Fruit fly (Drosophila melanogaster) whole organism, embryonic: ENCODE measurements around the gene ps.

Source experiments
- Asciz ChIP-seq: fragments of 200-800 bp; sonication (Bioruptor generic); optimal IDR thresholded peaks from 2 replicates; lab custom pipeline; 2017; ENCODE audit warnings: missing biosample characterization, mild to moderate bottlenecking, missing genetic modification characterization, missing genetic modification reagents
- Awh ChIP-seq: fragments of 200-800 bp; sonication (Bioruptor generic); IDR thresholded peaks from 2 replicates; pipeline ENCODE4, ENCODE4 v1.3.6; 2022; ENCODE audit warnings: missing biosample characterization, missing genetic modification characterization
- B-H1 ChIP-seq: fragments of 200-800 bp; sonication (Bioruptor generic); IDR thresholded peaks from 3 replicates; pipeline ENCODE4 v1.3.6; 2022; ENCODE audit warnings: missing biosample characterization, missing genetic modification characterization
- B-H2 ChIP-seq: fragments of 200-800 bp; sonication (Bioruptor generic); optimal IDR thresholded peaks from 2 replicates; lab custom pipeline; 2018; ENCODE audit warnings: missing biosample characterization, mild to moderate bottlenecking, missing genetic modification characterization
- C15 ChIP-seq: fragments of 200-800 bp; sonication (Bioruptor generic); IDR thresholded peaks from 3 replicates; pipeline ENCODE4 v1.3.6; 2022; ENCODE audit warnings: missing biosample characterization, missing genetic modification characterization
- CG10366 ChIP-seq: fragments of 200-800 bp; sonication (Bioruptor generic); IDR thresholded peaks from 2 replicates; pipeline ENCODE4 v1.3.6; 2022; ENCODE audit warnings: missing biosample characterization, missing genetic modification characterization
- CG11093 ChIP-seq: fragments of 200-800 bp; sonication (Bioruptor generic); IDR thresholded peaks from 3 replicates; pipeline ENCODE4 v1.3.6; 2022; ENCODE audit warnings: missing biosample characterization, missing genetic modification characterization
- CG11504 ChIP-seq: fragments of 200-800 bp; sonication (Bioruptor generic); optimal IDR thresholded peaks from 3 replicates; lab custom pipeline; 2019; ENCODE audit warnings: missing biosample characterization, mild to moderate bottlenecking, missing genetic modification characterization, moderate library complexity
- CG11723 ChIP-seq: fragments of 200-800 bp; sonication (Bioruptor generic); optimal IDR thresholded peaks from 2 replicates; lab custom pipeline; 2017; ENCODE audit warnings: missing biosample characterization, mild to moderate bottlenecking, missing genetic modification characterization
- CG12071 ChIP-seq: fragments of 200-800 bp; sonication (Bioruptor generic); optimal IDR thresholded peaks from 3 replicates; lab custom pipeline; 2018; ENCODE audit warnings: missing biosample characterization, mild to moderate bottlenecking, missing genetic modification characterization
- CG12219 ChIP-seq: fragments of 200-800 bp; sonication (Bioruptor generic); optimal IDR thresholded peaks from 3 replicates; lab custom pipeline; 2018; ENCODE audit warnings: missing biosample characterization, mild to moderate bottlenecking, missing genetic modification characterization
- CG1233 ChIP-seq: fragments of 200-800 bp; sonication (Bioruptor generic); optimal IDR thresholded peaks from 4 replicates; lab custom pipeline; 2018; ENCODE audit warnings: missing biosample characterization, mild to moderate bottlenecking, missing genetic modification characterization
- CG13424 ChIP-seq: fragments of 200-800 bp; sonication (Bioruptor generic); optimal IDR thresholded peaks from 2 replicates; lab custom pipeline; 2019; ENCODE audit warnings: missing biosample characterization, mild to moderate bottlenecking, missing genetic modification characterization, moderate library complexity
- CG13894 ChIP-seq: fragments of 200-800 bp; sonication (Bioruptor generic); optimal IDR thresholded peaks from 3 replicates; lab custom pipeline; 2018; ENCODE audit warnings: missing biosample characterization, mild to moderate bottlenecking, missing genetic modification characterization, moderate library complexity
- CG14014 ChIP-seq: fragments of 200-800 bp; sonication (Bioruptor generic); IDR thresholded peaks from 2 replicates; pipeline ENCODE4 v1.3.6; 2022; ENCODE audit warnings: missing biosample characterization, missing genetic modification characterization
- CG14441 ChIP-seq: fragments of 200-800 bp; sonication (Bioruptor generic); IDR thresholded peaks from 2 replicates; pipeline ENCODE4 v1.3.6; 2022; ENCODE audit warnings: missing biosample characterization, missing genetic modification characterization
- CG1647 ChIP-seq: fragments of 200-800 bp; sonication (Bioruptor generic); optimal IDR thresholded peaks from 3 replicates; lab custom pipeline; 2016; ENCODE audit warnings: missing biosample characterization, missing genetic modification characterization
- CG17829 ChIP-seq: fragments of 200-800 bp; optimal IDR thresholded peaks from 2 replicates; lab custom pipeline; 2019; ENCODE audit warnings: missing biosample characterization, mild to moderate bottlenecking, missing genetic modification characterization, moderate library complexity
- CG18599 ChIP-seq: fragments of 200-800 bp; sonication (Bioruptor generic); optimal IDR thresholded peaks from 3 replicates; lab custom pipeline; 2017; ENCODE audit warnings: missing biosample characterization, missing genetic modification characterization, mild to moderate bottlenecking, moderate library complexity, missing genetic modification reagents
- CG18764 ChIP-seq: fragments of 200-800 bp; sonication (Bioruptor generic); optimal IDR thresholded peaks from 3 replicates; lab custom pipeline; 2016; ENCODE audit warnings: missing biosample characterization, missing genetic modification characterization
- CG32767 ChIP-seq: fragments of 200-800 bp; sonication (Bioruptor generic); IDR thresholded peaks from 2 replicates; pipeline ENCODE4 v1.3.6; 2022; ENCODE audit warnings: missing biosample characterization, missing genetic modification characterization
- CG34376 ChIP-seq: fragments of 200-800 bp; sonication (Bioruptor generic); optimal IDR thresholded peaks from 2 replicates; lab custom pipeline; 2018; ENCODE audit warnings: missing biosample characterization, mild to moderate bottlenecking, missing genetic modification characterization
- CG4854 ChIP-seq: fragments of 200-800 bp; sonication (Bioruptor generic); optimal IDR thresholded peaks from 2 replicates; lab custom pipeline; 2016; ENCODE audit warnings: missing biosample characterization, missing genetic modification characterization, inconsistent platforms
- CG6272 ChIP-seq: fragments of 200-800 bp; sonication (Bioruptor generic); IDR thresholded peaks from 2 replicates; pipeline ENCODE4 v1.3.6; 2022; ENCODE audit warnings: missing biosample characterization, missing genetic modification characterization
- CG6813 ChIP-seq: fragments of 200-800 bp; sonication (Bioruptor generic); optimal IDR thresholded peaks from 2 replicates; lab custom pipeline; 2017; ENCODE audit warnings: missing biosample characterization, missing genetic modification characterization, mild to moderate bottlenecking, moderate library complexity, missing genetic modification reagents
- CG9727 ChIP-seq: fragments of 200-800 bp; sonication (Bioruptor generic); optimal IDR thresholded peaks from 3 replicates; lab custom pipeline; 2017; ENCODE audit warnings: missing biosample characterization, mild to moderate bottlenecking, missing genetic modification characterization
- ERR ChIP-seq: fragments of 200-800 bp; sonication (Bioruptor generic); optimal IDR thresholded peaks from 2 replicates; lab custom pipeline; 2016; ENCODE audit warnings: missing biosample characterization, missing genetic modification characterization
- HHEX ChIP-seq: fragments of 200-800 bp; sonication (Bioruptor generic); optimal IDR thresholded peaks from 3 replicates; lab custom pipeline; 2017; ENCODE audit warnings: missing biosample characterization, mild to moderate bottlenecking, missing genetic modification characterization, missing genetic modification reagents
- HmgD ChIP-seq: fragments of 200-800 bp; sonication (Bioruptor generic); optimal IDR thresholded peaks from 3 replicates; lab custom pipeline; 2016; ENCODE audit warnings: missing biosample characterization, missing genetic modification characterization
- Mad ChIP-seq: fragments of 200-800 bp; sonication (Bioruptor generic); optimal IDR thresholded peaks from 2 replicates; lab custom pipeline; 2016; ENCODE audit warnings: missing biosample characterization, missing genetic modification characterization
- Mes4 ChIP-seq: fragments of 200-800 bp; sonication (Bioruptor generic); optimal IDR thresholded peaks from 2 replicates; lab custom pipeline; 2016; ENCODE audit warnings: missing biosample characterization, missing genetic modification characterization
- NC2α ChIP-seq: fragments of 200-800 bp; sonication (Bioruptor generic); optimal IDR thresholded peaks from 2 replicates; lab custom pipeline; 2016; ENCODE audit warnings: missing biosample characterization, missing genetic modification characterization
- PHDP ChIP-seq: fragments of 200-800 bp; sonication (Bioruptor generic); optimal IDR thresholded peaks from 3 replicates; lab custom pipeline; 2018; ENCODE audit warnings: missing biosample characterization, mild to moderate bottlenecking, missing genetic modification characterization, moderate library complexity
- Rfx ChIP-seq: fragments of 200-800 bp; sonication (Bioruptor generic); IDR thresholded peaks from 2 replicates; pipeline ENCODE4 v1.3.6; 2022; ENCODE audit warnings: missing biosample characterization, missing genetic modification characterization
- Ssrp ChIP-seq: fragments of 200-800 bp; sonication (Bioruptor generic); optimal IDR thresholded peaks from 2 replicates; lab custom pipeline; 2018; ENCODE audit warnings: missing biosample characterization, mild to moderate bottlenecking, missing genetic modification characterization, moderate library complexity
- Trl ChIP-seq, 3 experiments: fragments of >200 bp in 2 of 3; fragments of 200-800 bp in 1 of 3; sonication (Bioruptor generic) in 1 of 3; optimal IDR thresholded peaks; 2 replicates in 1 of 3; 3 replicates in 2 of 3; lab custom pipeline; 2016 to 2017; ENCODE audit warnings: missing biosample characterization in 1 of 3, missing genetic modification characterization in 1 of 3
- ac ChIP-seq: fragments of 200-800 bp; sonication (Bioruptor generic); optimal IDR thresholded peaks from 3 replicates; lab custom pipeline; 2017; ENCODE audit warnings: missing biosample characterization, mild to moderate bottlenecking, missing genetic modification characterization
- crc ChIP-seq: fragments of 200-800 bp; sonication (Bioruptor generic); optimal IDR thresholded peaks from 2 replicates; lab custom pipeline; 2016; ENCODE audit warnings: missing biosample characterization, missing genetic modification characterization
- crol ChIP-seq: fragments of 200-800 bp; sonication (Bioruptor generic); IDR thresholded peaks from 2 replicates; pipeline ENCODE4 v1.3.6; 2022; ENCODE audit warnings: missing biosample characterization, missing genetic modification characterization
- en ChIP-seq: fragments of 200-800 bp; sonication (Bioruptor generic); optimal IDR thresholded peaks from 2 replicates; lab custom pipeline; 2016; ENCODE audit warnings: missing biosample characterization, missing genetic modification characterization
- exex ChIP-seq: fragments of 200-800 bp; sonication (Bioruptor generic); optimal IDR thresholded peaks from 4 replicates; lab custom pipeline; 2018; ENCODE audit warnings: missing biosample characterization, mild to moderate bottlenecking, missing genetic modification characterization, moderate library complexity
- gcm2 ChIP-seq: fragments of 200-800 bp; sonication (Bioruptor generic); optimal IDR thresholded peaks from 2 replicates; lab custom pipeline; 2016; ENCODE audit warnings: missing biosample characterization, missing genetic modification characterization
- gro ChIP-seq: fragments of 200-800 bp; sonication (Bioruptor generic); optimal IDR thresholded peaks from 2 replicates; lab custom pipeline; 2016; ENCODE audit warnings: missing biosample characterization, missing genetic modification characterization
- lilli ChIP-seq: fragments of 200-800 bp; sonication (Bioruptor generic); optimal IDR thresholded peaks from 3 replicates; lab custom pipeline; 2016; ENCODE audit warnings: missing biosample characterization, missing genetic modification characterization
- nerfin-1 ChIP-seq: fragments of 200-800 bp; sonication (Bioruptor generic); optimal IDR thresholded peaks from 3 replicates; lab custom pipeline; 2019; ENCODE audit warnings: missing biosample characterization, mild to moderate bottlenecking, missing genetic modification characterization, moderate library complexity
- org-1 ChIP-seq: fragments of 200-800 bp; sonication (Bioruptor generic); optimal IDR thresholded peaks from 2 replicates; lab custom pipeline; 2017; ENCODE audit warnings: missing biosample characterization, missing genetic modification characterization
- pan ChIP-seq, 4 experiments: fragments of >200 bp in 3 of 4; fragments of 200-800 bp in 1 of 4; sonication (Bioruptor generic) in 1 of 4; optimal IDR thresholded peaks in 3 of 4; IDR thresholded peaks in 1 of 4; 2 replicates each; pipeline versions ENCODE4 v1.3.6 to Lab custom; 2017 to 2022; ENCODE audit warnings: missing biosample characterization in 2 of 4, missing genetic modification characterization in 2 of 4, mixed read lengths in 1 of 4
- sens-2 ChIP-seq: fragments of 200-800 bp; sonication (Bioruptor generic); IDR thresholded peaks from 2 replicates; pipeline ENCODE4 v1.3.6; 2022; ENCODE audit warnings: missing biosample characterization, missing genetic modification characterization
- sim ChIP-seq: fragments of 200-800 bp; sonication (Bioruptor generic); IDR thresholded peaks from 2 replicates; pipeline ENCODE4 v1.3.6; 2022; ENCODE audit warnings: missing biosample characterization, missing genetic modification characterization
- sug ChIP-seq: fragments of 200-800 bp; optimal IDR thresholded peaks from 2 replicates; lab custom pipeline; 2019; ENCODE audit warnings: missing biosample characterization, mild to moderate bottlenecking, missing genetic modification characterization, moderate library complexity

Gene ps

dm6 chr3R:9428988-9429387 lies 11.2 kb downstream of the ps start (continued):
- TF ChIP-seq CG12071: peak; percentile 66
- TF ChIP-seq HHEX (GFP tag; lab: Kevin White, UChicago): peak; percentile 48
- peak; percentile 38 for TF ChIP-seq Mad
- TF ChIP-seq exex (tag; lab: Kevin White, UChicago): peak; percentile 81
- TF ChIP-seq CG4854: peak; percentile 36
- peak; percentile 4 for TF ChIP-seq Ssrp (tag; lab: Kevin White, UChicago)
- no peak; the same call in 2 of the 3 replicates for TF ChIP-seq B-H1
- TF ChIP-seq Rfx (GFP tag; lab: Robert Waterston, UW): peak; percentile 90
- TF ChIP-seq en (GFP tag; lab: Kevin White, UChicago): no peak
- TF ChIP-seq CG13894 (tag; lab: Kevin White, UChicago): peak; percentile 92
- no peak for TF ChIP-seq CG32767 (GFP tag; lab: Robert Waterston, UW)
- TF ChIP-seq gcm2 (GFP tag; lab: Kevin White, UChicago): no peak
- TF ChIP-seq CG13424 (tag; lab: Kevin White, UChicago): peak; percentile 78
- TF ChIP-seq CG10366 (GFP tag; lab: Robert Waterston, UW): peak; percentile 68
- TF ChIP-seq CG6272 (GFP tag; lab: Robert Waterston, UW): peak; percentile 19; the same call in 1 of the 2 replicates
- peak; percentile 63 for TF ChIP-seq B-H2 (GFP tag; lab: Kevin White, UChicago)
- peak; percentile 30 for TF ChIP-seq CG1233
- TF ChIP-seq NC2α (GFP tag; lab: Kevin White, UChicago): no peak
- no peak for TF ChIP-seq crol (GFP tag; lab: Robert Waterston, UW)
- TF ChIP-seq org-1 (GFP tag; lab: Kevin White, UChicago): no peak
- peak; percentile 48 for TF ChIP-seq crc
- peak; percentile 69 for TF ChIP-seq gro
- TF ChIP-seq C15 (GFP tag; lab: Robert Waterston, UW): 0 out of 3 replicates have a peak, but pooled peaks have one; percentile 52
- no peak for TF ChIP-seq pan (optimal IDR thresholded peaks at IDR 0.05; lab: Kevin White, UChicago)
- TF ChIP-seq pan (GFP tag; optimal IDR thresholded peaks at IDR 0.05 in 1 of 2, IDR thresholded peaks at IDR 0.05 in 1 of 2): peak in 1 of 2 experiments; percentile 53
- peak; percentile 9; the same call in 1 of the 2 replicates for TF ChIP-seq sens-2 (GFP tag; lab: Robert Waterston, UW)
- peak; percentile 91 for TF ChIP-seq sug (tag; lab: Kevin White, UChicago)
- TF ChIP-seq nerfin-1: no peak
- TF ChIP-seq PHDP (tag; lab: Kevin White, UChicago): peak; percentile 73
- peak; percentile 8 for TF ChIP-seq CG6813 (GFP tag; lab: Kevin White, UChicago)
- 0 out of 2 replicates have a peak, but pooled peaks have one; percentile 21 for TF ChIP-seq Awh (GFP tag; lab: Robert Waterston, UW)
- TF ChIP-seq CG9727 (GFP tag; lab: Kevin White, UChicago): peak; percentile 41
- TF ChIP-seq sim: no peak
- peak; percentile 28; the same call in 1 of the 3 replicates for TF ChIP-seq CG11093 (GFP tag; lab: Robert Waterston, UW)
- peak; percentile 70 for TF ChIP-seq CG11504 (tag; lab: Kevin White, UChicago)
- TF ChIP-seq HmgD (GFP tag; lab: Kevin White, UChicago): no peak
- TF ChIP-seq CG12219: peak; percentile 70
- TF ChIP-seq Trl (optimal IDR thresholded peaks at IDR 0.05; lab: Kevin White, UChicago): no peak
- TF ChIP-seq Trl (GFP tag; optimal IDR thresholded peaks at IDR 0.05; lab: Kevin White, UChicago): peak; percentile 32
- TF ChIP-seq CG18764 (GFP tag; lab: Kevin White, UChicago): no peak
- TF ChIP-seq CG14441 (GFP tag; lab: Robert Waterston, UW): no peak
- peak; percentile 79 for TF ChIP-seq CG14014 (GFP tag; lab: Robert Waterston, UW)
- TF ChIP-seq CG18599 (GFP tag; lab: Kevin White, UChicago): peak; percentile 94
- peak; percentile 72 for TF ChIP-seq ERR (GFP tag; lab: Kevin White, UChicago)
- TF ChIP-seq CG11723: peak; percentile 58
- TF ChIP-seq Mes4 (GFP tag; lab: Kevin White, UChicago): no peak
- no peak for TF ChIP-seq Asciz (GFP tag; lab: Kevin White, UChicago)
- TF ChIP-seq CG1647 (GFP tag; lab: Kevin White, UChicago): no peak
- peak; percentile 92 for TF ChIP-seq CG34376 (GFP tag; lab: Kevin White, UChicago)
- TF ChIP-seq lilli: peak; percentile 86
- TF ChIP-seq CG17829: peak; percentile 53
- no peak for TF ChIP-seq ac (GFP tag; lab: Kevin White, UChicago)
